Fruit fly (Drosophila melanogaster): ENCODE data around the gene CG34323.

DNA sequence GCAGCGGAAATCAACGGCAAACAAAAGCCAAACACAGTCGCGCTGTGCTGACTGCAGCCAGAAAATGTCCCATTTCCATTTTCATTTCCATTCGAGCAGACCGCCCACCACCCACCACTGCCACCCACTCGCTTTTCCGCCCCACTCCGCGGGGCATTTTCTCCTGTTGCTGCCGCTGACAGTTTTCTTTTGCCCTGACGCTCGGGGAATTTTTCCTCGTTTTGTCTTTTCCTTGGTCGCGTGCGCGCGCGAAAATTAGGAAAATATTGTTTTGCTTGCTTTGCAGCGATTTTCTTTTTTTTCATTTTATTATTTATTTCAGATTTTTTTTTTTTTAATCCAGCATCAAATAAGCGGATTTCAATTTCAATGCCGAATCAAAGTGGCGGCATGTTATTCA, 19.9 kb upstream of the CG34323 start:
- TF ChIP-seq h (GFP tag; optimal IDR thresholded peaks at IDR 0.05) (no peak), ey (GFP tag; optimal IDR thresholded peaks at IDR 0.05) (no peak), Vsx2 (GFP tag; optimal IDR thresholded peaks at IDR 0.05; ENCODE audit: partially characterized antibody) (no peak), HLH106 (tag; optimal IDR thresholded peaks at IDR 0.05) (no peak), CrebA (GFP tag; optimal IDR thresholded peaks at IDR 0.05; ENCODE audit: borderline replicate concordance) (no peak), pan (optimal IDR thresholded peaks at IDR 0.05) (no peak), Dfd (GFP tag; optimal IDR thresholded peaks at IDR 0.05) (no peak), jim (GFP tag; optimal IDR thresholded peaks at IDR 0.05) (no peak), Jra (GFP tag; optimal IDR thresholded peaks at IDR 0.05) (no peak), usp (GFP tag; optimal IDR thresholded peaks at IDR 0.05) (no peak), dmrt93B (GFP tag; optimal IDR thresholded peaks at IDR 0.05) (no peak)

Data from whole organism, wandering third instar larva.